Worm (Caenorhabditis elegans) whole organism, L1 larva: ENCODE measurements around the gene bath-1.
"Not testable (repeated sequence)": the region's sequence is repeated elsewhere in the genome, so short reads cannot be mapped to it uniquely, and the experiment has no call there.

Experiments
- C04F5.9 ChIP-seq: sonication (generic microtip); optimal IDR thresholded peaks from 2 replicates; lab custom pipeline; 2016; ENCODE audit warnings: missing genetic modification characterization, missing compliant biosample characterization
- C16A3.4 ChIP-seq: fragments of 150-350 bp; optimal IDR thresholded peaks from 2 replicates; lab custom pipeline; 2014; ENCODE audit warnings: missing biosample characterization, missing genetic modification characterization
- Y116A8C.19 ChIP-seq: sonication (generic microtip); optimal IDR thresholded peaks from 2 replicates; lab custom pipeline; 2016; ENCODE audit warnings: missing compliant biosample characterization, missing genetic modification characterization, borderline replicate concordance
- ama-1 ChIP-seq: fragments of 150-350 bp; optimal IDR thresholded peaks from 2 replicates; lab custom pipeline; 2014
- blmp-1 ChIP-seq: fragments of 150-350 bp; optimal IDR thresholded peaks from 2 replicates; lab custom pipeline; 2014; ENCODE audit warnings: missing biosample characterization, missing genetic modification characterization
- ces-1 ChIP-seq: fragments of 150-350 bp; optimal IDR thresholded peaks from 2 replicates; lab custom pipeline; 2014; ENCODE audit warnings: missing biosample characterization, missing genetic modification reagents, missing genetic modification characterization
- dsc-1 ChIP-seq: sonication (generic microtip); optimal IDR thresholded peaks from 2 replicates; lab custom pipeline; 2016; ENCODE audit warnings: mild to moderate bottlenecking, missing genetic modification characterization, missing compliant biosample characterization
- efl-3 ChIP-seq: fragments of 200-800 bp; sonication (Bioruptor generic); optimal IDR thresholded peaks from 2 replicates; lab custom pipeline; 2018; ENCODE audit warnings: mild to moderate bottlenecking, missing genetic modification characterization, missing compliant biosample characterization
- fkh-10 ChIP-seq: sonication (generic microtip); optimal IDR thresholded peaks from 2 replicates; lab custom pipeline; 2017; ENCODE audit warnings: missing biosample characterization, missing genetic modification reagents, missing genetic modification characterization
- fkh-4 ChIP-seq: sonication (generic microtip); optimal IDR thresholded peaks from 2 replicates; lab custom pipeline; 2016; ENCODE audit warnings: missing compliant biosample characterization, missing genetic modification characterization, borderline replicate concordance
- fkh-8 ChIP-seq: sonication (generic microtip); optimal IDR thresholded peaks from 2 replicates; lab custom pipeline; 2016; ENCODE audit warnings: mild to moderate bottlenecking, missing genetic modification characterization, missing compliant biosample characterization
- fos-1 ChIP-seq: fragments of 150-350 bp; optimal IDR thresholded peaks from 2 replicates; lab custom pipeline; 2014; ENCODE audit warnings: missing biosample characterization, missing genetic modification characterization
- hlh-4 ChIP-seq: sonication (generic microtip); optimal IDR thresholded peaks from 2 replicates; lab custom pipeline; 2016; ENCODE audit warnings: mild to moderate bottlenecking, missing genetic modification characterization, missing compliant biosample characterization
- hpl-2 ChIP-seq: fragments of 150-350 bp; optimal IDR thresholded peaks from 2 replicates; lab custom pipeline; 2014; ENCODE audit warnings: missing biosample characterization, missing genetic modification reagents, missing genetic modification characterization
- lin-13 ChIP-seq: fragments of 150-350 bp; optimal IDR thresholded peaks from 2 replicates; lab custom pipeline; 2014; ENCODE audit warnings: missing biosample characterization, missing genetic modification reagents, missing genetic modification characterization
- lin-14 ChIP-seq: fragments of 200-800 bp; sonication (Bioruptor generic); optimal IDR thresholded peaks from 2 replicates; lab custom pipeline; 2018; ENCODE audit warnings: mild to moderate bottlenecking, missing genetic modification characterization, moderate library complexity, missing compliant biosample characterization
- lin-15B ChIP-seq: fragments of 150-350 bp; sonication (generic microtip); optimal IDR thresholded peaks from 3 replicates; lab custom pipeline; 2014; ENCODE audit warnings: missing biosample characterization, missing genetic modification characterization
- lin-35 ChIP-seq, 2 experiments: fragments of 150-350 bp; optimal IDR thresholded peaks; 2 replicates each; lab custom pipeline; 2014; ENCODE audit warnings: missing biosample characterization in 2 of 2, missing genetic modification characterization in 2 of 2, missing genetic modification reagents in 2 of 2
- lin-39 ChIP-seq: fragments of 150-350 bp; optimal IDR thresholded peaks from 2 replicates; lab custom pipeline; 2014; ENCODE audit warnings: missing biosample characterization, missing genetic modification reagents, missing genetic modification characterization
- mdl-1 ChIP-seq, 2 experiments: fragments of 150-350 bp; optimal IDR thresholded peaks; 2 replicates each; lab custom pipeline; 2014 to 2017; ENCODE audit warnings: missing biosample characterization in 2 of 2, missing genetic modification characterization in 2 of 2, inconsistent platforms in 1 of 2
- mef-2 ChIP-seq: fragments of 150-350 bp; optimal IDR thresholded peaks from 2 replicates; lab custom pipeline; 2014; ENCODE audit warnings: missing biosample characterization, missing genetic modification characterization
- nhr-19 ChIP-seq: fragments of 200-800 bp; sonication (Bioruptor generic); conservative IDR thresholded peaks from 2 replicates; pipeline ENCODE4 v1.3.6; 2022; ENCODE audit warnings: missing genetic modification characterization, missing compliant biosample characterization
- nhr-47 ChIP-seq: sonication (generic microtip); optimal IDR thresholded peaks from 2 replicates; lab custom pipeline; 2016; ENCODE audit warnings: mild to moderate bottlenecking, missing genetic modification characterization, moderate library complexity, missing compliant biosample characterization
- nhr-84 ChIP-seq: sonication (generic microtip); optimal IDR thresholded peaks from 2 replicates; lab custom pipeline; 2017; ENCODE audit warnings: missing biosample characterization, missing genetic modification characterization
- nhr-85 ChIP-seq: sonication (generic microtip); peaks from one replicate; lab custom pipeline; 2016; ENCODE audit warnings: missing genetic modification characterization, inconsistent platforms, missing compliant biosample characterization
- pax-3 ChIP-seq: fragments of 200-800 bp; sonication (Bioruptor generic); optimal IDR thresholded peaks from 2 replicates; lab custom pipeline; 2018; ENCODE audit warnings: mild to moderate bottlenecking, missing genetic modification characterization, moderate library complexity, missing compliant biosample characterization
- skn-1 ChIP-seq: fragments of 150-350 bp; optimal IDR thresholded peaks from 2 replicates; lab custom pipeline; 2014; ENCODE audit warnings: missing biosample characterization, missing genetic modification characterization
- snu-23 ChIP-seq: sonication (generic microtip); optimal IDR thresholded peaks from 2 replicates; lab custom pipeline; 2016; ENCODE audit warnings: missing genetic modification characterization, missing compliant biosample characterization
- sup-37 ChIP-seq: fragments of 200-800 bp; sonication (Bioruptor generic); optimal IDR thresholded peaks from 2 replicates; lab custom pipeline; 2018; ENCODE audit warnings: mild to moderate bottlenecking, missing genetic modification characterization, missing compliant biosample characterization
- swsn-7 ChIP-seq: sonication (generic microtip); optimal IDR thresholded peaks from 2 replicates; lab custom pipeline; 2016; ENCODE audit warnings: missing genetic modification characterization, missing compliant biosample characterization
- tbx-2 ChIP-seq: sonication (generic microtip); optimal IDR thresholded peaks from 2 replicates; lab custom pipeline; 2016; ENCODE audit warnings: missing genetic modification characterization, missing compliant biosample characterization
- tlp-1 ChIP-seq: fragments of 150-350 bp; optimal IDR thresholded peaks from 2 replicates; lab custom pipeline; 2014; ENCODE audit warnings: missing biosample characterization, missing genetic modification characterization
- unc-130 ChIP-seq: fragments of 150-350 bp; optimal IDR thresholded peaks from 2 replicates; lab custom pipeline; 2017; ENCODE audit warnings: missing biosample characterization, missing genetic modification characterization, inconsistent platforms
- unc-30 ChIP-seq: sonication (generic microtip); optimal IDR thresholded peaks from 2 replicates; lab custom pipeline; 2017; ENCODE audit warnings: missing biosample characterization, missing genetic modification characterization
- unc-98 ChIP-seq: fragments of 200-800 bp; sonication (Bioruptor generic); IDR thresholded peaks from 2 replicates; pipeline ENCODE4 v1.3.6; 2022; ENCODE audit warnings: missing genetic modification characterization, missing compliant biosample characterization
- zip-4 ChIP-seq: fragments of 200-800 bp; sonication (Bioruptor generic); optimal IDR thresholded peaks from 2 replicates; lab custom pipeline; 2018; ENCODE audit warnings: mild to moderate bottlenecking, missing genetic modification characterization, moderate library complexity, missing compliant biosample characterization
- ztf-11 ChIP-seq, 2 experiments: sonication (generic microtip); optimal IDR thresholded peaks; 2 replicates each; lab custom pipeline; 2016 to 2017; ENCODE audit warnings: missing genetic modification characterization in 2 of 2, missing biosample characterization in 1 of 2, missing compliant biosample characterization in 1 of 2

The bath-1 gene

DNA sequence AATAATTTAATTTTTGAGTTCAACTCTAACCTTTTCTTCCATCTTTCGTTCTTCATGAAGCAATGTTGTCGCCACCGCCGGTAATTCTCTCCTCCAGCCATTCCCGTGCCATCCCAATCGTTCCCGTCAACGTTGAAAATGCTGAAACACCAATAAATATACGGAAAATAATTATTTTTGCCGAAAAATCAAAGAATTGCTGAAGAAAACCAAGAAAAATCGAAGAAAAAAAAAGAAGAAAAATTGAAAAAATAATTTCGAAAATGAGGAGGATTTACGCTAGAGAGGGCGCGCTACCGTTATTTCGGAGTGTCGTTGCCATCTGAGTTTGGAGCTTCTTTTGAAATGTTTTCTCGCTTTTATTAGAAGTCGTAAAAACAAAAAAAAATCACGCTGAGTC is 5.1 kb downstream of the bath-1 start, which contains the start of gene cya-2:
Gene cya-2, minus strand, starts transcription at position 101 of the 400 bp plus-strand sequence.
- not testable (repeated sequence) for TF ChIP-seq lin-39; tlp-1 (tag; lab: Kevin White, UChicago); nhr-19

DNA sequence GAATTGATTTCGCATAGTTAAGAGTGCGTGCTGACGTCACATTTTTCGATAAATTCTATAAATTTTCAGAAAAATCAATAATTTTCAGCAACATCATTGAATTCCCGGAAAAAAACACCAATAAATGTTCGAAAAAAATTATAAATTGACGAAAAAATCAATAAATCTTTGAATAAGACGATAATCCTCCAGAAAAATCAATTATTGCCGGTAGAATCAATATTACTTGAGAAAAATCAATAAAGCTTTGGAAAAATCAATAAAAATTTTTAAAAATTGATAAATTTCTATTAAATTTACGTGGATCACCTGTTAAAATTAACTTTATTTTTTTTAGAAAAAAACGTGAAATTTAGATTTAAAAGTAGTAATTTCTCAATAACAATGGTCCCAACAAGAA is 14.8 kb downstream of the bath-1 start:
- TF ChIP-seq ces-1 (GFP tag; lab: Kevin White, UChicago) (no peak), mdl-1 (tag; optimal IDR thresholded peaks at IDR 0.05; lab: Kevin White, UChicago) (no peak), hpl-2 (GFP tag; lab: Kevin White, UChicago) (no peak), efl-3 (GFP tag; lab: Kevin White, UChicago) (no peak), mef-2 (tag; lab: Kevin White, UChicago) (no peak), unc-30 (tag; lab: Kevin White, UChicago) (no peak), ztf-11 (tag; optimal IDR thresholded peaks at IDR 0.05; lab: Kevin White, UChicago) (no peak), fos-1 (tag; lab: Kevin White, UChicago) (no peak), ama-1 (lab: Kevin White, UChicago) (no peak), lin-13 (no peak), nhr-19 (no peak), nhr-47 (tag; lab: Kevin White, UChicago) (no peak)

DNA sequence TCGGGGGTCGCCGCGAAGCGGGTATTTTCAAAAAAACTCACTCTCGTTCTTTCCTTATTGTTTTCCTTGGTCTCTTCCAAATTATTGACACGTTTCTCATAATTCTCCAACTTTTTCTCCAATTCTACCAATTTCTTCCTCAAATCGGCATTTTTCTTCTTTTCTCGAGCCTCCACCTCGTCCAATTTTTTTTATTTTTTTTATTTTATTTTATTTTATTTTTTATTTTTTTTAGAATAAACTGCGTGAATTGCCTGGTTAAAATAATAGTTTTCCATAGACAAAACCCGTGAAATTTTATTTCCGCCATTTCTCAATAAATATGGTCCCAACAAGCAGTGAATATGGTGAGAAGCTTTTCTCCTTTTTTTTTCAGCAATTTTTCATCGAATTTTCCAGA is 15.9 kb downstream of the bath-1 start, which contains the start of gene F59H6.15:
Gene F59H6.15, plus strand, starts transcription at position 301 of the 400 bp plus-strand sequence.
- TF ChIP-seq efl-3 (GFP tag; lab: Kevin White, UChicago) (no peak), nhr-85 (tag; lab: Kevin White, UChicago) (no peak), dsc-1 (tag; lab: Kevin White, UChicago) (no peak), fkh-4 (no peak), swsn-7 (tag; lab: Kevin White, UChicago) (no peak), unc-98 (GFP tag; lab: Robert Waterston, UW) (no peak), snu-23 (GFP tag; lab: Kevin White, UChicago) (no peak), skn-1 (tag; lab: Kevin White, UChicago) (no peak), lin-15B (tag; lab: Kevin White, UChicago) (no peak), Y116A8C.19 (tag; lab: Kevin White, UChicago) (no peak), unc-130 (tag; lab: Kevin White, UChicago) (no peak), nhr-84 (no peak), C04F5.9 (no peak), tlp-1 (tag; lab: Kevin White, UChicago) (no peak), pax-3 (no peak)

DNA sequence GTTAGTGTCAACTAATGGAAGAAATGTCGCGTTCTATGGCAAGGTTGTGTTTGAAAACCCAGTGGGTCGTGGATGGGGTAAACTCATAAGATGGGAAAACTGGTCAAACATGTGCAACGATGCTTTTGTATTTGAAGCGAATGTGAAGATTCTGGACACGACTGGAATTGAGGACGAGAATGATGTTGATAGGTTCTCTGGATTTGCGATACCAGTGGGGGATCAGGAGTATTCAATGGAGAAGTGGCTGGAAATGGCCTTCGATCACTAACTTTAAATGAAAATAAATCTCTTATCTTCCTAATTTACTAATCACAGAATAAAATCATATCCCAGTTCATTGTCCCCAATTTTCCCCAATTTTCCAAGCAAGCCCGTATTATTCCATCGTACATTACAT is 17.4 kb downstream of the bath-1 start:
- TF ChIP-seq C04F5.9: no peak
- TF ChIP-seq hlh-4 (tag; lab: Kevin White, UChicago): no peak
- TF ChIP-seq lin-39: no peak
- TF ChIP-seq tbx-2 (tag; lab: Kevin White, UChicago): no peak
- no peak for TF ChIP-seq zip-4 (GFP tag; lab: Kevin White, UChicago)
- TF ChIP-seq lin-35 (GFP tag; optimal IDR thresholded peaks at IDR 0.05; lab: Kevin White, UChicago): no peak
- TF ChIP-seq C16A3.4 (tag; lab: Kevin White, UChicago): no peak
- TF ChIP-seq fkh-10 (GFP tag; lab: Kevin White, UChicago): no peak
- TF ChIP-seq efl-3 (GFP tag; lab: Kevin White, UChicago): no peak
- TF ChIP-seq blmp-1 (tag; lab: Kevin White, UChicago): no peak

DNA sequence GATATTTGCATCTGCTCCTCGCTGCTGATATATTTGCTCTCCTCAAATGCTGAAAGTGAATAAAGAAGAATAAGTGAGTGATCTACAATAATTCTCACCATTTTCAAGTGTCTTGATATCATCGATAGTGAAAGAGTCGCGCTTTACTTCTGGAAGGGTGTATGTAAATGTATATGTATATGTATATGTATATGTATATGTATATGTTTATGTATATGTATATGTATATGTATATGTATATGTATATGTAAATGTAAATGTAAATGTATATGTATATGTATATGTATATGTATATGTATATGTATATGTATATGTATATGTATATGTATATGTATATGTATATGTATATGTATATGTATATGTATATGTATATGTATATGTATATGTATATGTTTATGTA is 27.9 kb downstream of the bath-1 start, which contains the start of gene ceh-84:
Gene ceh-84, minus strand, starts transcription at position 101 of the 400 bp plus-strand sequence.
- TF ChIP-seq sup-37; lin-14 (GFP tag; lab: Kevin White, UChicago); fkh-8 (tag; lab: Kevin White, UChicago): not testable (repeated sequence)
